Worm (Caenorhabditis elegans): ENCODE measurements around the gene Y24F12A.1.

The Y24F12A.1 gene

DNA sequence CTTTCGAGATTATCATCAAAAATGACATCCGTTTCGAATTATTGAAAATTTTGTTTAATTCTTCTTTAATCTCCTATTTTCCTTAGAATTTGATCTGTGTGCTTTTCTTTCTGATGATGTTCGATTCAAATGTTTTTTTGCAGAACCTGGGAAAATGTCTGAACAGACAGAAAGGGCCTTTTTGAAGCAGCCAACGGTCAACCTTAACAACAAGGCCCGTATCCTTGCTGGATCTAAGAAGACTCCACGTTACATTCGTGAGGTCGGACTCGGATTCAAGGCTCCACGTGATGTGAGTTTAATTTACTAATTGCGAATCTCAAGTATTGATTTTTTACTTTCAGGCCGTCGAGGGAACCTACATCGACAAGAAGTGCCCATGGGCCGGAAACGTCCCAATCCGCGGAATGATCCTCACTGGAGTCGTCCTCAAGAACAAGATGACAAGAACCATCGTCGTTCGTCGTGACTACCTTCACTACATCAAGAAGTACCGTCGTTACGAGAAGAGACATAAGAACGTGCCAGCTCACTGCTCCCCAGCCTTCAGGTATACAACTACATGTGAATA lies 2.5 kb upstream of the Y24F12A.1 start, which contains the start of gene rps-11:
Gene rps-11 (plus strand): TSS at position 144 of the 571 bp plus-strand sequence.
- no peak for TF ChIP-seq nhr-76 (tag; optimal IDR thresholded peaks at IDR 0.05)
- TF ChIP-seq nhr-237 (tag; optimal IDR thresholded peaks at IDR 0.05), result no peak
- no peak for TF ChIP-seq mml-1 (tag; optimal IDR thresholded peaks at IDR 0.05)
- no peak for TF ChIP-seq pqm-1 (tag; optimal IDR thresholded peaks at IDR 0.05)
- no peak for TF ChIP-seq unc-62 (GFP tag; optimal IDR thresholded peaks at IDR 0.05)
- TF ChIP-seq aly-2 (tag; optimal IDR thresholded peaks at IDR 0.05), result no peak
- TF ChIP-seq jun-1 (tag; optimal IDR thresholded peaks at IDR 0.05), result no peak
- no peak for TF ChIP-seq egl-5 (tag; optimal IDR thresholded peaks at IDR 0.05)
- TF ChIP-seq R02D3.7 (tag; optimal IDR thresholded peaks at IDR 0.05), result no peak
- TF ChIP-seq nhr-25 (tag; optimal IDR thresholded peaks at IDR 0.05), result no peak
- TF ChIP-seq nfya-1 (tag; optimal IDR thresholded peaks at IDR 0.05; ENCODE audit: insufficient read depth), result no peak
- TF ChIP-seq ZK546.5 (tag; optimal IDR thresholded peaks at IDR 0.05), result no peak
- no peak for TF ChIP-seq eor-1 (tag; optimal IDR thresholded peaks at IDR 0.05)
- no peak for TF ChIP-seq snpc-4 (tag; optimal IDR thresholded peaks at IDR 0.05)
- no peak for TF ChIP-seq daf-12 (tag; optimal IDR thresholded peaks at IDR 0.05)

DNA sequence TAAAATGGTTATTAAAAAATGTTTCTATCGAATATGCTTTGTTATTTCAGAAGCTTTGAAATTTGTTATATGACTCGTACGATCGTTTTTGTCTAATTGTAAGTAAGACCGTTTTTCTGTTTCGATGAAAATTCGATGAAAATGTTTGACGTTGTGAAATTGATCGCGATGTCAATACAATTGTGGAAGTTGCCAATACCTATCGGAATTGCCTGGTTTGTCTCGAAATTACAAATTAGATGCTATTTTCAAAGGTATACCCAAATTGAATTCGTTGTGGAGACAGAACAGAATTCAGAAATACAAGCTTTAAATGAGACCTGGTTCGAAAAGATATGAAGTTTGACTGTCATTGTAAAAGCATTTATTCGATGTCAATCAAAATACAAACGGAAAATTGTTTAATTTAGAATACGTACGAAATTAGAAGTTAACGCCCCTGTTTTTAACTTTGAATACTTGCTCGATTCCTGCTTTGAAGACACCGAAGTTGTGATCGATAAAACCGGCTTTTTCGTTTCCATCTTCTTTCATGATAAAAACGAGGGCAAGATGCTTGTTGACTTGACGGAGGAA lies 1.7 kb upstream of the Y24F12A.1 start:
- no peak for TF ChIP-seq unc-39 (tag; optimal IDR thresholded peaks at IDR 0.05)
- no peak for TF ChIP-seq nhr-67 (tag; optimal IDR thresholded peaks at IDR 0.05)
- TF ChIP-seq nhr-28 (tag; optimal IDR thresholded peaks at IDR 0.05), result no peak
- no peak for TF ChIP-seq nhr-237 (tag; optimal IDR thresholded peaks at IDR 0.05)

DNA sequence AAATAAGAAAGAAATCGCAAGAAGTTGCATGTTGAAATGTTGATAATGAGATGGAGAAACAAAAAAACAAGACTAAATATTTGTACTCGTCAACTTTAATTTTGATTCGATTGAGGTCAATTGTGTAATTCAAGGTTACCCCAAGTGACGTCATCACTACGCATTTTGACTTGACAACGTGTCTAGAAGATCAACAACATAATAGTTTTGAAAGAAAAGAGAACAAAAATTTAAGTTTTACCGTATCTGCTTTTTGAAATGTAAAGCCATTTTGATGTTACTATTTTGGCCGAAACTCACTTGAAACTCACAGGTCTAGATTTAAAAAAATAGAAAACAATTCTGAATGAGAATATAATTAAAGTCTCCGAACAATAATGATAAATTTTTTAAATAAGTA lies 15.9 kb downstream of the Y24F12A.1 start, which contains the start of gene dsl-5:
Gene dsl-5 (minus strand): TSS at position 101 of the 400 bp plus-strand sequence.
- TF ChIP-seq fkh-2 (tag; optimal IDR thresholded peaks at IDR 0.05), result no peak
- TF ChIP-seq mdl-1 (tag; optimal IDR thresholded peaks at IDR 0.05), result no peak
- peak; percentile 12 for TF ChIP-seq nhr-25 (tag; optimal IDR thresholded peaks at IDR 0.05)
- no peak for TF ChIP-seq snpc-4 (tag; optimal IDR thresholded peaks at IDR 0.05)

DNA sequence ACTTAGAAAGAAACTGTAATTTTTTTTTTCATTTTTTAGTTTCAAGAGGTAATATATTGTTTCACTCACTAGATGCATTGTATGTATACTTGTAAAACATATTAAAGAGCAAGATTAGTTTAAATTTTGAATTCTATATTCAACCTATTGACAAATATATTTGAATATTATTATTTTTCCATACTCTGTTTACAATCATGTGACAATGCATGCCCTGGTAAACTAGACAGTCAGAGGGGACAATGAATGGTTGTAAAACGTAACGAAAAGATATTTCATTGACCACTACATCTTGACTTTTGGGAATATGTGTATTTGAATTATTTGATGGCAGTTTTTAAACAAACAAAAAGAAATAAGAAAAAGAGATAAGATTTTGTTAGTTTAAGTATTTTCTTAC lies 17.3 kb downstream of the Y24F12A.1 start:
- TF ChIP-seq ama-1 (optimal IDR thresholded peaks at IDR 0.05) (no peak), pha-4 (tag; optimal IDR thresholded peaks at IDR 0.05) (peak; percentile 36), nhr-11 (tag; optimal IDR thresholded peaks at IDR 0.05) (no peak), hmg-11 (tag; optimal IDR thresholded peaks at IDR 0.05) (no peak), ceh-16 (tag; optimal IDR thresholded peaks at IDR 0.05) (no peak), mdl-1 (tag; optimal IDR thresholded peaks at IDR 0.05) (no peak), tbx-2 (tag; optimal IDR thresholded peaks at IDR 0.05) (no peak)

DNA sequence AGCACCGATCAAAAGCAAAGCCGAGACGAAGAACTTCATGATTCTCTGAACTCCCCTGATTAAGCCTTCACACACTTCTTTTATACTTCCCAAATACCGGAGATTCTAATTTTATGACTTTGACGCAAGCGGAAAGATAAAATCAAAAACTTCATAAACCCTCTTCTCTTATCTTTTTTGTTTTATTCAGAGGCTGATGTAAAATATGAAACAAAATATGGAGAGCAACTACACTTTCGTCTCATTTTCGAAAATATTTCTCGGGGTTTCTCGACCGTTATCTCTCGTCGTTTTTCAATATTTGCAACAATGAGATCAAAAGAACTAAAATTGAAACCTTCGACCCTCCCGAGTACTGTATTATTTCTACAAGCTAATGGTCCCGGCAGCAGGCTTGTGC lies 18.0 kb downstream of the Y24F12A.1 start, which contains the start of gene lys-4:
Gene lys-4 (minus strand): TSS at position 115 of the 400 bp plus-strand sequence.
- TF ChIP-seq nhr-67 (tag; optimal IDR thresholded peaks at IDR 0.05), result no peak
- TF ChIP-seq ztf-11 (tag; optimal IDR thresholded peaks at IDR 0.05), result no peak
- TF ChIP-seq fkh-10 (GFP tag; optimal IDR thresholded peaks at IDR 0.05), result no peak
- peak; percentile 75 for TF ChIP-seq pqm-1 (tag; optimal IDR thresholded peaks at IDR 0.05)
- no peak for TF ChIP-seq nfya-1 (tag; optimal IDR thresholded peaks at IDR 0.05; ENCODE audit: insufficient read depth)
- TF ChIP-seq lin-15B (tag; optimal IDR thresholded peaks at IDR 0.05), result no peak
- no peak for TF ChIP-seq ztf-4 (tag; optimal IDR thresholded peaks at IDR 0.05)
- TF ChIP-seq elt-2 (tag; optimal IDR thresholded peaks at IDR 0.05), result peak; percentile 82
- no peak for TF ChIP-seq egl-27 (tag; optimal IDR thresholded peaks at IDR 0.05)

DNA sequence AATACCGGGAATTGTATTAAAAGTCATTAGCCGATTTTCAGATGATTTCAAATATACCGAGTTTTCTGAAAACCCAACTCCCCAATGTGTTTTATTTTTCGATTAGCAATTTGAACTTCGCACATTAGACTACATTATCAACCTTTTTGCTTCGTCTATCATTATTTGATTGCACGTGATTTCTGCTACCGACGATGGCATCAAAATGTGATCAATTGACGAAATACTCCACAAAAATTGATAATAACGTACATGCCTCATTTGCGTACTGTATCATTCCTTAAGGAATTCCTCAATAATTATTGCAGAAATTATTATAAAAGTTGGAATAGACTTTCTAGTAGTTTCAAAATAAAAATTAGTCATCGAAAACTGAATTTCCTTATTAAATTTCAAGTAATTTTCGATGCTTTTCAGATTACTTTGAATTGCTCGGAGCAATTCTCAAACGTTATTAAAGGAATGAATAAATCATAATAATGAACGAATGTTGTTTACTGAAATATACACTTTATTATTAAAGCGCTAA lies 18.8 kb downstream of the Y24F12A.1 start:
- TF ChIP-seq pqm-1 (tag; optimal IDR thresholded peaks at IDR 0.05) (peak; percentile 74), elt-1 (tag; optimal IDR thresholded peaks at IDR 0.05) (no peak), elt-2 (tag; optimal IDR thresholded peaks at IDR 0.05) (peak; percentile 77), pha-4 (tag; optimal IDR thresholded peaks at IDR 0.05) (peak; percentile 13)
